Fruit fly (Drosophila melanogaster): Measurements from ENCODE around the gene CG12347.
A peak's percentile ranks its signal among the peaks of the same experiment; 100 is the strongest.

Gene CG12347

dm6 chr3R:17919108-17919882 lies 13.1 kb downstream of the CG12347 start, which contains the start of gene cpo (continued):
- TF ChIP-seq Eip75B (GFP tag; optimal IDR thresholded peaks at IDR 0.05) (peak; percentile 37), CG9139 (GFP tag; optimal IDR thresholded peaks at IDR 0.05) (peak; percentile 29), CG7368 (GFP tag; optimal IDR thresholded peaks at IDR 0.05) (peak; percentile 39), CG4318 (GFP tag; optimal IDR thresholded peaks at IDR 0.05) (peak; percentile 35), salr (GFP tag; optimal IDR thresholded peaks at IDR 0.05) (peak in 1 of 2 experiments; percentile 81), lz (GFP tag; optimal IDR thresholded peaks at IDR 0.05) (peak; percentile 46), CG6163 (GFP tag; IDR thresholded peaks at IDR 0.05) (peak; percentile 90), CG34406 (GFP tag; optimal IDR thresholded peaks at IDR 0.05) (peak; percentile 64), CG16779 (tag; optimal IDR thresholded peaks at IDR 0.05) (peak; percentile 63), topi (GFP tag; optimal IDR thresholded peaks at IDR 0.05) (peak; percentile 42), CG1621 (tag; optimal IDR thresholded peaks at IDR 0.05) (peak; percentile 57), Eip78C (GFP tag) (peak; percentile 71), Sox15 (GFP tag; optimal IDR thresholded peaks at IDR 0.05) (no peak), fd59A (GFP tag; optimal IDR thresholded peaks at IDR 0.05) (peak; percentile 31), Hr38 (GFP tag; optimal IDR thresholded peaks at IDR 0.05) (no peak), CG31627 (GFP tag; optimal IDR thresholded peaks at IDR 0.05) (peak; percentile 15), CG8119 (GFP tag; IDR thresholded peaks at IDR 0.05) (no peak), ss (GFP tag; optimal IDR thresholded peaks at IDR 0.05) (peak in 1 of 2 experiments; percentile 60), Hr39 (GFP tag; optimal IDR thresholded peaks at IDR 0.05) (peak; percentile 45), CG10669 (GFP tag; optimal IDR thresholded peaks at IDR 0.05) (peak; percentile 64), CG11762 (GFP tag; optimal IDR thresholded peaks at IDR 0.05; ENCODE audit: insufficient read depth) (peak; percentile 18), svp (GFP tag) (peak; percentile 41), Gug (GFP tag; IDR thresholded peaks at IDR 0.05) (0 out of 2 replicates have a peak, but pooled peaks have one; percentile 52), eg (GFP tag; IDR thresholded peaks at IDR 0.05) (peak; percentile 85), fd85E (GFP tag; optimal IDR thresholded peaks at IDR 0.05) (no peak), acj6 (GFP tag; optimal IDR thresholded peaks at IDR 0.05) (peak; percentile 32), CG3032 (tag; optimal IDR thresholded peaks at IDR 0.05) (peak; percentile 45), CG3919 (GFP tag; optimal IDR thresholded peaks at IDR 0.05) (peak; percentile 61), CG6276 (GFP tag; optimal IDR thresholded peaks at IDR 0.05) (no peak), CG6808 (GFP tag; optimal IDR thresholded peaks at IDR 0.05) (peak; percentile 49), CG32006 (GFP tag; optimal IDR thresholded peaks at IDR 0.05) (peak; percentile 49), cyc (GFP tag; optimal IDR thresholded peaks at IDR 0.05) (peak; percentile 15), fkh (GFP tag; optimal IDR thresholded peaks at IDR 0.05) (peak; percentile 79), net (GFP tag; optimal IDR thresholded peaks at IDR 0.05) (peak; percentile 49)

DNA sequence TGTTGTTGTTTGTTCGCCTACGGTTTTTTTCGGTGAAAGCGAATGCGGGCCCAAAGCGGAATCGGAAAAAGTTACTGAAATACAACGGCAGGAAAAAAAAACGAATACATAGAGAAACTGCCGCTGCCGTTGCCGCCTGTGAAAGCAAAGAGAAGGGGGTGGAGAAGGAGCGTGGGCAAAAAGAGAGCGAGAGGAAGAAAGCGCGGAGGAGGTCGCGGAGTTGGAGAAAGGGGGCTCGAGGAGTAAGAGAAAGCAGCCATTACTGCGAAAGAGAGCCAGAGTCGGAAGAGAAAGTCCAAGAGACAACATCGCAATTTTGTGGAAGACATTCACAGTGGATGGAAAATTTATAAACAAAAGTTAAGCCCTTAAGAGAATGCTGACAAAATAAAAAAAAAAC lies 14.0 kb downstream of the CG12347 start:
- TF ChIP-seq CG6163 (GFP tag; IDR thresholded peaks at IDR 0.05): 0 out of 3 replicates have a peak, but pooled peaks have one; percentile 26
- no peak for TF ChIP-seq Smox (GFP tag; optimal IDR thresholded peaks at IDR 0.05)

DNA sequence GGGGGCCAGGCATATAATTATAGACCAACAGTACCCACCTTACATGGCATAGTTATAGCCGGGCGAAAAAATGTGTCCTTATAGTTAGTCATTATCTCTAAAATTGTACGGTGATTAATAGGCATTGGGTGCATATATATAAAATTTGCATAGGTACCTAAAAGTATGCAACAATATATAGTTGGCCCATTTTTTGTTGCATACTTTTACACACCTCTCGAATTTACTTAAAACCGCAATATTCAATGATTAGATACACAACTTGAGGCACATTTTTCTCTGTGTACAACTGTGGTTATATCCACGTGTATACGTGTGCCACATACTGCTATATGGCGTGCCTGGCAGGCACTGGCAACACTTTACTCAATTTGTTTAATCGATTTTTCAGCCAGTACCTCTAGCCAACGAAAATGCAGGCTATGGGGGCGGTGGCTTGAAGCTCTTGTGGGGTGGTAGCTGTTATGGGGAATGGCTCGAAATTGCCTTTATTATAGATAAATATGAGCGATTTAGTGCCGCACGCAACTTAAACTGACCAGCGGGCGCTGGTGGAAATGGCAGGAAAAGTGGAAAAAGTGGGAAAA lies 26.5 kb downstream of the CG12347 start:
- no peak for TF ChIP-seq CG9139 (GFP tag; optimal IDR thresholded peaks at IDR 0.05)
- TF ChIP-seq Eip78C (GFP tag): no peak
- TF ChIP-seq esn (GFP tag; optimal IDR thresholded peaks at IDR 0.05): no peak
- no peak for TF ChIP-seq Hr39 (GFP tag; optimal IDR thresholded peaks at IDR 0.05)
- TF ChIP-seq CG3032 (tag; optimal IDR thresholded peaks at IDR 0.05): no peak
- no peak for TF ChIP-seq CG8632 (GFP tag; optimal IDR thresholded peaks at IDR 0.05)
- TF ChIP-seq achi (GFP tag; optimal IDR thresholded peaks at IDR 0.05): no peak
- TF ChIP-seq Eip75B (GFP tag; optimal IDR thresholded peaks at IDR 0.05): no peak
- TF ChIP-seq Blimp-1 (GFP tag; optimal IDR thresholded peaks at IDR 0.05): no peak
- no peak for TF ChIP-seq net (GFP tag; optimal IDR thresholded peaks at IDR 0.05)
- no peak for TF ChIP-seq topi (GFP tag; optimal IDR thresholded peaks at IDR 0.05)
- TF ChIP-seq Hr4 (GFP tag; optimal IDR thresholded peaks at IDR 0.05): no peak
- no peak for TF ChIP-seq lz (GFP tag; optimal IDR thresholded peaks at IDR 0.05)
